Worm (Caenorhabditis elegans) whole organism, L2 larva: Measurements from ENCODE around the gene hot-2.

Experiments
- ceh-82 ChIP-seq: fragments of 150-350 bp; optimal IDR thresholded peaks from 2 replicates; lab custom pipeline; 2014; ENCODE audit warnings: missing biosample characterization, missing genetic modification characterization
- crh-2 ChIP-seq: sonication (generic microtip); optimal IDR thresholded peaks from 2 replicates; lab custom pipeline; 2017; ENCODE audit warnings: missing biosample characterization, missing genetic modification characterization
- mdl-1 ChIP-seq, 2 experiments: fragments of 150-350 bp in 1 of 2; sonication (generic microtip) in 1 of 2; optimal IDR thresholded peaks; 2 replicates each; lab custom pipeline; 2017; ENCODE audit warnings: missing biosample characterization in 2 of 2, missing genetic modification characterization in 2 of 2
- nhr-10 ChIP-seq: sonication (generic microtip); optimal IDR thresholded peaks from 2 replicates; lab custom pipeline; 2017; ENCODE audit warnings: missing biosample characterization, missing genetic modification characterization
- nhr-11 ChIP-seq: fragments of 150-350 bp; optimal IDR thresholded peaks from 2 replicates; lab custom pipeline; 2014; ENCODE audit warnings: missing biosample characterization, missing genetic modification characterization
- peb-1 ChIP-seq: fragments of 150-350 bp; optimal IDR thresholded peaks from 2 replicates; lab custom pipeline; 2014; ENCODE audit warnings: missing biosample characterization, missing genetic modification characterization

DNA sequence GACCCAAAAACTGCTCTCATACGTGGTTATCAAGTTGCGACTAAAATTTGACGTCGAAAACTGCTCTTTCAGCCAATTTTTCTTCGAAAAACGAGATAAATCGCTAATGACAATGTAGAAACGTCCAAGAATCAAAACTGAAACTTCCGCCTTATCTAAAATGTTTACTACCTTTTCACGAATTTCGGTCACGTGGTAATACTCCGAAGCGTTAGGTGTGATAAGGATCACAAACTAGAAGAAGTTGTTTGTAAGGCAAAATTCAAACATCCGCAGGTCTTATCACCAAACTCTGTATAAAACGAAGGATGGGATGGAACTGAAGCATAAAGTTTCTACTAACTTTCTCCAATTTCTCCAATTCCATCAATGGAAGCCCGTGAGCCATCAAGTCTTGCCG is 55.9 kb downstream of the hot-2 start, which contains the start of gene sqst-3:
- TF ChIP-seq nhr-11 (tag; lab: Kevin White, UChicago) (no peak), crh-2 (tag; lab: Kevin White, UChicago) (no peak), nhr-10 (tag; lab: Kevin White, UChicago) (no peak), mdl-1 (tag; optimal IDR thresholded peaks at IDR 0.05; lab: Kevin White, UChicago) (no peak), ceh-82 (tag; lab: Kevin White, UChicago) (no peak), peb-1 (tag; lab: Kevin White, UChicago) (no peak)
